Fruit fly (Drosophila melanogaster) whole organism, pupa: Measurements from ENCODE around the gene CG34426.
A peak's percentile ranks its signal among the peaks of the same experiment; 100 is the strongest.

Experiments used
- CG10348 ChIP-seq: fragments of 200-800 bp; sonication (Bioruptor generic); IDR thresholded peaks from 2 replicates; pipeline ENCODE4 v1.3.6; 2022; ENCODE audit warnings: missing biosample characterization, missing genetic modification characterization
- CG12605 ChIP-seq: fragments of 200-800 bp; sonication (Bioruptor generic); IDR thresholded peaks from 2 replicates; pipeline ENCODE4 v1.3.6; 2022; ENCODE audit warnings: missing biosample characterization, missing genetic modification characterization
- CG13204 ChIP-seq: fragments of 200-800 bp; sonication (Bioruptor generic); optimal IDR thresholded peaks from 2 replicates; lab custom pipeline; 2018; ENCODE audit warnings: missing biosample characterization, mild to moderate bottlenecking, missing genetic modification characterization, moderate library complexity
- CG14655 ChIP-seq: fragments of 200-800 bp; sonication (Bioruptor generic); optimal IDR thresholded peaks from 3 replicates; lab custom pipeline; 2017; ENCODE audit warnings: mild to moderate bottlenecking, missing biosample characterization, missing genetic modification reagents, missing genetic modification characterization
- CG15710 ChIP-seq: fragments of 200-800 bp; sonication (Bioruptor generic); optimal IDR thresholded peaks from 2 replicates; lab custom pipeline; 2018; ENCODE audit warnings: missing biosample characterization, mild to moderate bottlenecking, missing genetic modification characterization, moderate library complexity
- CG17806 ChIP-seq: fragments of 200-800 bp; sonication (Bioruptor generic); optimal IDR thresholded peaks from 2 replicates; lab custom pipeline; 2018; ENCODE audit warnings: missing biosample characterization, mild to moderate bottlenecking, missing genetic modification characterization, moderate library complexity
- CG32121 ChIP-seq: fragments of 200-800 bp; sonication (Bioruptor generic); IDR thresholded peaks from 2 replicates; pipeline ENCODE4 v1.3.6; 2022; ENCODE audit warnings: missing biosample characterization, missing genetic modification characterization
- CG34367 ChIP-seq: fragments of 200-800 bp; sonication (Bioruptor generic); optimal IDR thresholded peaks from 2 replicates; lab custom pipeline; 2018; ENCODE audit warnings: missing biosample characterization, mild to moderate bottlenecking, missing genetic modification characterization
- CG4496 ChIP-seq: fragments of 200-800 bp; sonication (Bioruptor generic); IDR thresholded peaks from 3 replicates; pipeline ENCODE4 v1.3.6; 2022; ENCODE audit warnings: missing biosample characterization, missing genetic modification characterization
- CG8159 ChIP-seq: fragments of 200-800 bp; sonication (Bioruptor generic); optimal IDR thresholded peaks from 3 replicates; lab custom pipeline; 2018; ENCODE audit warnings: missing biosample characterization, mild to moderate bottlenecking, missing genetic modification characterization, moderate library complexity
- CG8301 ChIP-seq: fragments of 200-800 bp; sonication (Bioruptor generic); optimal IDR thresholded peaks from 2 replicates; lab custom pipeline; 2018; ENCODE audit warnings: missing biosample characterization, mild to moderate bottlenecking, missing genetic modification characterization
- CG9948 ChIP-seq: fragments of 200-800 bp; sonication (Bioruptor generic); optimal IDR thresholded peaks from 2 replicates; lab custom pipeline; 2018; ENCODE audit warnings: missing biosample characterization, mild to moderate bottlenecking, missing genetic modification characterization, moderate library complexity
- D1 ChIP-seq: fragments of 200-800 bp; sonication (Bioruptor generic); optimal IDR thresholded peaks from 2 replicates; lab custom pipeline; 2018; ENCODE audit warnings: missing biosample characterization, mild to moderate bottlenecking, missing genetic modification characterization, moderate library complexity
- EcR ChIP-seq: fragments of 200-800 bp; sonication (Bioruptor generic); optimal IDR thresholded peaks from 3 replicates; lab custom pipeline; 2019; ENCODE audit warnings: missing biosample characterization, missing genetic modification characterization, mild to moderate bottlenecking, moderate library complexity, missing genetic modification reagents
- Ets98B ChIP-seq: fragments of 200-800 bp; sonication (Bioruptor generic); IDR thresholded peaks from 2 replicates; pipeline ENCODE4 v1.3.6; 2022; ENCODE audit warnings: missing biosample characterization, missing genetic modification characterization
- Pif1A ChIP-seq: fragments of 200-800 bp; sonication (Bioruptor generic); optimal IDR thresholded peaks from 3 replicates; lab custom pipeline; 2016; ENCODE audit warnings: missing biosample characterization, missing genetic modification characterization
- Pif1B ChIP-seq: fragments of 200-800 bp; sonication (Bioruptor generic); optimal IDR thresholded peaks from 3 replicates; lab custom pipeline; 2016; ENCODE audit warnings: missing biosample characterization, missing genetic modification characterization
- Snoo ChIP-seq: fragments of 200-800 bp; sonication (Bioruptor generic); optimal IDR thresholded peaks from 3 replicates; lab custom pipeline; 2017; ENCODE audit warnings: missing biosample characterization, mild to moderate bottlenecking, missing genetic modification characterization, inconsistent platforms
- fd96Ca ChIP-seq: fragments of 200-800 bp; sonication (Bioruptor generic); IDR thresholded peaks from 3 replicates; pipeline ENCODE4 v1.3.6; 2022; ENCODE audit warnings: missing biosample characterization, missing genetic modification characterization
- gl ChIP-seq: fragments of 200-800 bp; sonication (Bioruptor generic); optimal IDR thresholded peaks from 2 replicates; lab custom pipeline; 2018; ENCODE audit warnings: missing biosample characterization, mild to moderate bottlenecking, missing genetic modification characterization
- rn ChIP-seq: fragments of 200-800 bp; sonication (Bioruptor generic); IDR thresholded peaks from 2 replicates; pipeline ENCODE4 v1.3.6; 2022; ENCODE audit warnings: missing biosample characterization, missing genetic modification characterization

CG34426 gene

dm6 chr3L:8765969-8766538 is 36.2 kb upstream of the CG34426 start:
- TF ChIP-seq Ets98B (GFP tag; lab: Robert Waterston, UW) (peak; percentile 92), CG34367 (peak; percentile 97), CG10348 (GFP tag; lab: Robert Waterston, UW) (peak; percentile 95), fd96Ca (GFP tag; lab: Robert Waterston, UW) (peak; percentile 98), CG15710 (tag; lab: Kevin White, UChicago) (peak; percentile 95), CG12605 (GFP tag; lab: Robert Waterston, UW) (peak; percentile 69), EcR (peak; percentile 48), Pif1A (GFP tag; lab: Kevin White, UChicago) (peak; percentile 94), CG8159 (tag; lab: Kevin White, UChicago) (peak; percentile 98), rn (GFP tag; lab: Robert Waterston, UW) (peak; percentile 95), D1 (tag; lab: Kevin White, UChicago) (peak; percentile 63), CG8301 (tag; lab: Kevin White, UChicago) (peak; percentile 91), CG4496 (GFP tag; lab: Robert Waterston, UW) (peak; percentile 97), CG9948 (tag; lab: Kevin White, UChicago) (peak; percentile 98), gl (tag; lab: Kevin White, UChicago) (peak; percentile 84), Pif1B (GFP tag; lab: Kevin White, UChicago) (peak; percentile 89), CG14655 (GFP tag; lab: Kevin White, UChicago) (peak; percentile 99), CG13204 (GFP tag; lab: Kevin White, UChicago) (peak; percentile 94), CG32121 (GFP tag; lab: Robert Waterston, UW) (peak; percentile 92), Snoo (tag; lab: Kevin White, UChicago) (peak; percentile 94), CG17806 (tag; lab: Kevin White, UChicago) (peak; percentile 90)

- TF ChIP-seq CG4496 (GFP tag; lab: Robert Waterston, UW) (peak; percentile 67), CG15710 (tag; lab: Kevin White, UChicago) (peak; percentile 71), CG34367 (peak; percentile 64), CG14655 (GFP tag; lab: Kevin White, UChicago) (peak; percentile 81), CG8159 (tag; lab: Kevin White, UChicago) (peak; percentile 75), CG12605 (GFP tag; lab: Robert Waterston, UW) (no peak), rn (GFP tag; lab: Robert Waterston, UW) (0 out of 2 replicates have a peak, but pooled peaks have one; percentile 15), CG10348 (GFP tag; lab: Robert Waterston, UW) (no peak), CG8301 (tag; lab: Kevin White, UChicago) (peak; percentile 70), CG32121 (GFP tag; lab: Robert Waterston, UW) (peak; percentile 53; the same call in 1 of the 2 replicates), Pif1A (GFP tag; lab: Kevin White, UChicago) (peak; percentile 56), CG17806 (tag; lab: Kevin White, UChicago) (peak; percentile 68), Ets98B (GFP tag; lab: Robert Waterston, UW) (peak; percentile 45), D1 (tag; lab: Kevin White, UChicago) (peak; percentile 16), CG9948 (tag; lab: Kevin White, UChicago) (peak; percentile 71), EcR (no peak), CG13204 (GFP tag; lab: Kevin White, UChicago) (peak; percentile 22), fd96Ca (GFP tag; lab: Robert Waterston, UW) (peak; percentile 42; the same call in 1 of the 3 replicates), Pif1B (GFP tag; lab: Kevin White, UChicago) (peak; percentile 70), Snoo (tag; lab: Kevin White, UChicago) (peak; percentile 43), gl (tag; lab: Kevin White, UChicago) (peak; percentile 42)
Observed at dm6 chr3L:8767876-8768275, 34.4 kb upstream of the CG34426 start.

- TF ChIP-seq fd96Ca (GFP tag; lab: Robert Waterston, UW) (0 out of 3 replicates have a peak, but pooled peaks have one; percentile 17), CG34367 (no peak), CG10348 (GFP tag; lab: Robert Waterston, UW) (no peak)
- TF ChIP-seq, all 21 proteins: peak for 1
Observed at dm6 chr3L:8770616-8771229, 31.5 kb upstream of the CG34426 start.

DNA sequence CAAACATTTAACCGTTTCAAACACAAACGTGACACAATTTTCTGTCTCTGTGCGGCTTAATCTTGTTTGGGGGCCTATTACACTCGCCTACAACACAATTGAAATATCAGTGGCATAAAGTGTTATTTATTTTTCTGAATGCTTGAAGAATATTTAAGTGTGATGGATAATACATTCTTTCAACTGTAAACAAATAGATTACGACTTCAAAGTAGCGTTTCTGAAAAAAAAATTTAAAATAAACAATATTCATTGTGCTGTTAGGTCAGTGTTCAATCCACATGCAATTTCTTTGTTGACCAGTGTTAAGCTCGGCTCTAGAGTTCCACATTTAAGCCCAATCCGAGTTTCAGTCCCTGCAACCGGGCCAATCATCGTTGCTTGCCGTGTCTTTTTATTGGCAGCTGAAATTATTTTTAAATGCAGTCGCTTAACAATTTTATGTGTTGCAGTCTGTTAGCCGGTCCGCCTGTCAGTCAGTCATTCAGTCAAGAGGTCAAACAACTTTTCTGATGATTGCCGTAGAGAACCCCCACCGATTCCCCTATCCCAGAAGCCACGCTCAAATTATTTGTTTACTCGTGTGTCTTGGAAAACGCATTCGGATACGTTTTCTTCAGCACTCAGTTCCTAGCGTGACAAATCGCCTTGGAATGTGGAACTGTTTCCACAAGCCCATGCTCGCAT is 29.1 kb upstream of the CG34426 start:
- TF ChIP-seq fd96Ca (GFP tag; lab: Robert Waterston, UW): 0 out of 3 replicates have a peak, but pooled peaks have one; percentile 57
- TF ChIP-seq CG14655 (GFP tag; lab: Kevin White, UChicago): peak; percentile 65
- peak; percentile 70 for TF ChIP-seq Pif1A (GFP tag; lab: Kevin White, UChicago)
- peak; percentile 72; the same call in 2 of the 3 replicates for TF ChIP-seq CG4496 (GFP tag; lab: Robert Waterston, UW)
- TF ChIP-seq Snoo (tag; lab: Kevin White, UChicago): peak; percentile 12
- TF ChIP-seq Ets98B (GFP tag; lab: Robert Waterston, UW): peak; percentile 70
- TF ChIP-seq CG15710 (tag; lab: Kevin White, UChicago): peak; percentile 73
- peak; percentile 75 for TF ChIP-seq CG17806 (tag; lab: Kevin White, UChicago)
- TF ChIP-seq Pif1B (GFP tag; lab: Kevin White, UChicago): peak; percentile 22
- peak; percentile 64 for TF ChIP-seq CG9948 (tag; lab: Kevin White, UChicago)
- TF ChIP-seq CG13204 (GFP tag; lab: Kevin White, UChicago): peak; percentile 7
- peak; percentile 55 for TF ChIP-seq EcR
- TF ChIP-seq CG8301 (tag; lab: Kevin White, UChicago): peak; percentile 67
- TF ChIP-seq D1 (tag; lab: Kevin White, UChicago): peak; percentile 52
- TF ChIP-seq CG12605 (GFP tag; lab: Robert Waterston, UW): peak; percentile 66
- TF ChIP-seq CG34367: peak; percentile 71
- peak; percentile 77 for TF ChIP-seq CG8159 (tag; lab: Kevin White, UChicago)
- peak; percentile 65 for TF ChIP-seq CG32121 (GFP tag; lab: Robert Waterston, UW)
- TF ChIP-seq CG10348 (GFP tag; lab: Robert Waterston, UW): no peak
- TF ChIP-seq gl (tag; lab: Kevin White, UChicago): peak; percentile 27
- TF ChIP-seq rn (GFP tag; lab: Robert Waterston, UW): no peak
